Fruit fly (Drosophila melanogaster) whole organism, wandering third instar larva: Measurements from ENCODE around the gene vers.
A peak's percentile ranks its signal among the peaks of the same experiment; 100 is the strongest.

Experiments
- CG32264 ChIP-seq: fragments of 200-800 bp; sonication (Bioruptor generic); optimal IDR thresholded peaks from 2 replicates; lab custom pipeline; 2016; ENCODE audit warnings: missing biosample characterization, missing genetic modification characterization
- CG9705 ChIP-seq: fragments of 200-800 bp; sonication (Bioruptor generic); optimal IDR thresholded peaks from 2 replicates; lab custom pipeline; 2018; ENCODE audit warnings: missing biosample characterization, mild to moderate bottlenecking, missing genetic modification characterization
- CrebA ChIP-seq: fragments of 200-800 bp; sonication (Bioruptor generic); optimal IDR thresholded peaks from 2 replicates; lab custom pipeline; 2016; ENCODE audit warnings: missing biosample characterization, mild to moderate bottlenecking, missing genetic modification characterization, borderline replicate concordance
- Dfd ChIP-seq: fragments of >200 bp; optimal IDR thresholded peaks from 2 replicates; lab custom pipeline; 2017; ENCODE audit warnings: missing biosample characterization, missing genetic modification characterization
- Dif ChIP-seq: fragments of 200-275, 200-300 bp; sonication (Bioruptor generic); optimal IDR thresholded peaks from 2 replicates; lab custom pipeline; 2018; ENCODE audit warnings: missing biosample characterization, missing genetic modification characterization; ENCODE audit not compliant: partially characterized antibody
- GATAd ChIP-seq: sonication (Bioruptor generic); optimal IDR thresholded peaks from 2 replicates; lab custom pipeline; 2016; ENCODE audit warnings: missing biosample characterization, missing genetic modification characterization
- HLH106 ChIP-seq: fragments of 200-800 bp; optimal IDR thresholded peaks from 3 replicates; lab custom pipeline; 2019; ENCODE audit warnings: missing biosample characterization, mild to moderate bottlenecking, missing genetic modification characterization, moderate library complexity
- Hnf4 ChIP-seq: fragments of 200-800 bp; sonication (Bioruptor generic); optimal IDR thresholded peaks from 2 replicates; lab custom pipeline; 2016; ENCODE audit warnings: missing biosample characterization, mild to moderate bottlenecking, missing genetic modification characterization
- Hr83 ChIP-seq: fragments of 200-300 bp; sonication (Bioruptor generic); optimal IDR thresholded peaks from 2 replicates; lab custom pipeline; 2016; ENCODE audit warnings: missing biosample characterization, mild to moderate bottlenecking, missing genetic modification characterization, moderate library complexity; ENCODE audit not compliant: poor library complexity, severe bottlenecking
- Jra ChIP-seq: sonication (Bioruptor generic); optimal IDR thresholded peaks from 2 replicates; lab custom pipeline; 2016; ENCODE audit warnings: missing biosample characterization, missing genetic modification characterization
- Myc ChIP-seq: fragments of >200 bp; optimal IDR thresholded peaks from 2 replicates; lab custom pipeline; 2017
- N ChIP-seq: fragments of >200 bp; optimal IDR thresholded peaks from 2 replicates; lab custom pipeline; 2018; ENCODE audit warnings: missing biosample characterization, missing external identifiers, missing genetic modification characterization
- OdsH ChIP-seq: fragments of 200-800 bp; sonication (Bioruptor generic); optimal IDR thresholded peaks from 2 replicates; lab custom pipeline; 2016; ENCODE audit warnings: missing biosample characterization, mild to moderate bottlenecking, missing genetic modification characterization
- Rel ChIP-seq, 2 experiments: fragments of 200-800 bp; sonication (Bioruptor generic) in 1 of 2; optimal IDR thresholded peaks; 2 replicates in 1 of 2; 3 replicates in 1 of 2; lab custom pipeline; 2016 to 2019; ENCODE audit warnings: mild to moderate bottlenecking in 2 of 2, missing biosample characterization in 2 of 2, missing genetic modification characterization in 2 of 2, moderate library complexity in 1 of 2
- Sp1 ChIP-seq: fragments of 200-800 bp; sonication (Bioruptor generic); optimal IDR thresholded peaks from 3 replicates; lab custom pipeline; 2019; ENCODE audit warnings: missing biosample characterization, mild to moderate bottlenecking, missing genetic modification characterization, moderate library complexity
- Vsx2 ChIP-seq: fragments of 200-300, 225-300 bp; sonication (Bioruptor generic); optimal IDR thresholded peaks from 2 replicates; lab custom pipeline; 2018; ENCODE audit warnings: missing biosample characterization, missing genetic modification characterization; ENCODE audit not compliant: partially characterized antibody
- br ChIP-seq: fragments of 200-800 bp; sonication (Bioruptor generic); optimal IDR thresholded peaks from 2 replicates; lab custom pipeline; 2016; ENCODE audit warnings: missing biosample characterization, missing genetic modification characterization
- brk ChIP-seq: fragments of 200-800 bp; sonication (Bioruptor generic); optimal IDR thresholded peaks from 2 replicates; lab custom pipeline; 2016; ENCODE audit warnings: missing biosample characterization, mild to moderate bottlenecking, missing genetic modification characterization
- dl ChIP-seq, 2 experiments: fragments of 175-275, 200-275 bp in 1 of 2; fragments of 200-275 bp in 1 of 2; sonication (Bioruptor generic); optimal IDR thresholded peaks; lab custom pipeline; 2018; ENCODE audit warnings: mild to moderate bottlenecking in 2 of 2, missing biosample characterization in 2 of 2, missing genetic modification characterization in 2 of 2, moderate library complexity in 2 of 2; ENCODE audit not compliant: partially characterized antibody in 2 of 2, insufficient read depth in 1 of 2
- dsf ChIP-seq: sonication (Bioruptor generic); optimal IDR thresholded peaks from 2 replicates; lab custom pipeline; 2016; ENCODE audit warnings: missing biosample characterization, missing genetic modification characterization, borderline replicate concordance
- ey ChIP-seq: fragments of 200-800 bp; sonication (Bioruptor generic); optimal IDR thresholded peaks from 2 replicates; lab custom pipeline; 2016; ENCODE audit warnings: missing biosample characterization, missing genetic modification characterization
- foxo ChIP-seq, 2 experiments: fragments of 200-800 bp; sonication (Bioruptor generic); optimal IDR thresholded peaks; 2 replicates in 1 of 2; 3 replicates in 1 of 2; lab custom pipeline; 2016 to 2017; ENCODE audit warnings: missing biosample characterization in 2 of 2, missing genetic modification characterization in 2 of 2
- fru ChIP-seq: fragments of 200-800 bp; sonication (Bioruptor generic); optimal IDR thresholded peaks from 3 replicates; lab custom pipeline; 2016; ENCODE audit warnings: missing biosample characterization, mild to moderate bottlenecking, missing genetic modification characterization
- h ChIP-seq: fragments of 200-800 bp; sonication (Bioruptor generic); optimal IDR thresholded peaks from 3 replicates; lab custom pipeline; 2016; ENCODE audit warnings: missing biosample characterization, mild to moderate bottlenecking, missing genetic modification characterization
- pan ChIP-seq: fragments of >200 bp; optimal IDR thresholded peaks from 2 replicates; lab custom pipeline; 2017
- psq ChIP-seq: fragments of 200-800 bp; sonication (Bioruptor generic); optimal IDR thresholded peaks from 3 replicates; lab custom pipeline; 2017; ENCODE audit warnings: missing biosample characterization, mild to moderate bottlenecking, missing genetic modification characterization, moderate library complexity
- rgr ChIP-seq: fragments of 200-800 bp; sonication (Bioruptor generic); optimal IDR thresholded peaks from 3 replicates; lab custom pipeline; 2016; ENCODE audit warnings: missing biosample characterization, mild to moderate bottlenecking, missing genetic modification characterization
- sage ChIP-seq: fragments of 200-800 bp; sonication (Bioruptor generic); optimal IDR thresholded peaks from 2 replicates; lab custom pipeline; 2016; ENCODE audit warnings: missing biosample characterization, mild to moderate bottlenecking, missing genetic modification characterization
- tai ChIP-seq: sonication (Bioruptor generic); optimal IDR thresholded peaks from 2 replicates; lab custom pipeline; 2016; ENCODE audit warnings: missing biosample characterization, missing genetic modification characterization
- usp ChIP-seq: fragments of >200 bp; optimal IDR thresholded peaks from 2 replicates; lab custom pipeline; 2017; ENCODE audit warnings: missing biosample characterization, missing genetic modification characterization
- woc ChIP-seq: sonication (Bioruptor generic); optimal IDR thresholded peaks from 2 replicates; lab custom pipeline; 2016; ENCODE audit warnings: missing biosample characterization, mild to moderate bottlenecking, missing genetic modification characterization

Gene vers

DNA sequence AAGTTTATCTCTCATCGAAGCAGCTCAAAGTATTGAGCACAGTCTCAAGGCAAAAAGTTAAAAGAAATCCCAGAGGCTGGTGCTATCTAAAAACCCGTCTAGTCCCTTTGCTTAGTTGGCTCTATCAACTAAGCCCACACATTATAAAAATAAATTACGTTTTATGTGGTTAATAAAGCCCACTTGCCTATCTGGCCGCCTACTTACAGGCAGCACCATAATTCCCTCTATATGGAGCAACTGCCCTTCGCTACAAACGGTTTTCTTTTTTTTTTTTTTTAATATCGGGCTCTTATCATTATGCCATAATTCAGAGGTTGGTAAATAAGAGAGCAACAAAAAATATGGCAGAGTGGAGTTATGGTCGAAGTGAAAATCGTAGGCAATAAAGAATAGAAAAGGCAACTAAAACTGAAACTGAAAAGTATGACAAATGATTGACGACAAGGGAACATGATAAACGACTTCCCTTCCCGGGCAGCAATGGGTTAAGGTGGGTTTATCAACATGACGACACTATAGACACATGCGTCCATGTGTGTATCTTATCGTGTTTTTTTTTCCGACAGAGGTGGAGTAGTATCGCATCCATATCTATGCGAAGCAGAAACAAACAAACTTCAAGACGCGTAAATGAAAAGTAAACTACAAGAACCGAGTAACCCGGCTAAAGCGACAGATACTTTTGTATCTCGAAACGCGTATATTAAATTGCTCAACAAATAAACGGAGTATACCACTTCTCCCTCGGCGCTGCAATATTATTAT lies 37.2 kb upstream of the vers start:
- TF ChIP-seq psq (GFP tag; lab: Kevin White, UChicago) (no peak), Jra (no peak), br (no peak), ey (GFP tag; lab: Kevin White, UChicago) (no peak), h (GFP tag; lab: Kevin White, UChicago) (no peak), CG9705 (no peak), rgr (GFP tag; lab: Kevin White, UChicago) (no peak), Vsx2 (GFP tag; lab: Kevin White, UChicago) (no peak), sage (GFP tag; lab: Kevin White, UChicago) (no peak), woc (GFP tag; lab: Kevin White, UChicago) (no peak), N (GFP tag; lab: Kevin White, UChicago) (no peak), Rel (GFP tag; optimal IDR thresholded peaks at IDR 0.05; lab: Kevin White, UChicago) (no peak), Rel (tag; optimal IDR thresholded peaks at IDR 0.05; lab: Kevin White, UChicago) (no peak), HLH106 (tag; lab: Kevin White, UChicago) (no peak), dsf (GFP tag; lab: Kevin White, UChicago) (no peak), Dif (GFP tag; lab: Kevin White, UChicago) (no peak), OdsH (no peak), pan (lab: Kevin White, UChicago) (no peak), Hr83 (GFP tag; lab: Kevin White, UChicago) (no peak)

DNA sequence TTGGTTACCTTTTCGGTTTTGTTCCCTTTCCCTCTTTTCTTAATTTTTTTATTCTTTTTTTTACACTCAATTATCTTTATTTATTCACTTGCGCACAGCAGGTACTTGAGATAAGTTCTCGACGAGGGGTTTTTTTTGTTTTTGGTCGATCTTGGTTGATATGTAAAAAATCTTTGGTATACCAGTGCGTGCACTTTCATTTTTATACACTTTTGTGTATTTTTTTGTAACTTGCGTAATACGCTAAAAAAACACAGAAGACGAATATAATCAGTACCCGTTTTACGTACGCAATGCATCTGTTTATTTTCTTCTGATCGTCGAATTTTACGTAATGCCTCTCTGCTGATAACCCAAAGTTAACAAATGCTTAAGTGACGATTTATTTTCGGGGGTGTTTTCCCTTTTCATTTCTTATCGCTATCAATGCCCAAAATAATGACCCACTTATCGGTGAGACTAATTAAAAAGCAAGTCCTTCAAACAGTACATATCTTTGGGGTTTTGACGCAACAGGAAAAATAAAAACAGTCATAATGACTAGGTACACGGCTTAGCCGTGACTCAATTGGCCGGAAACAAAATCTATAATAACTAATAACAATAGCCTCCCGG lies 36.5 kb upstream of the vers start:
- TF ChIP-seq Rel (GFP tag; optimal IDR thresholded peaks at IDR 0.05; lab: Kevin White, UChicago) (no peak), Rel (tag; optimal IDR thresholded peaks at IDR 0.05; lab: Kevin White, UChicago) (peak; percentile 80), dl (GFP tag; optimal IDR thresholded peaks at IDR 0.05; lab: Kevin White, UChicago; ENCODE audit: insufficient read depth in 1 of 2, partially characterized antibody in 2 of 2) (no peak), Hnf4 (no peak), h (GFP tag; lab: Kevin White, UChicago) (peak; percentile 10), Sp1 (GFP tag; lab: Kevin White, UChicago) (peak; percentile 9), Jra (no peak), woc (GFP tag; lab: Kevin White, UChicago) (no peak), CrebA (GFP tag; lab: Kevin White, UChicago) (peak; percentile 8), fru (peak; percentile 18), psq (GFP tag; lab: Kevin White, UChicago) (peak; percentile 47), br (no peak), usp (GFP tag; lab: Kevin White, UChicago) (no peak), foxo (GFP tag; optimal IDR thresholded peaks at IDR 0.05; lab: Kevin White, UChicago) (no peak), brk (GFP tag; lab: Kevin White, UChicago) (no peak), CG32264 (GFP tag; lab: Kevin White, UChicago) (no peak), rgr (GFP tag; lab: Kevin White, UChicago) (no peak), CG9705 (peak; percentile 25), GATAd (GFP tag; lab: Kevin White, UChicago) (no peak), Dfd (GFP tag; lab: Kevin White, UChicago) (no peak)

DNA sequence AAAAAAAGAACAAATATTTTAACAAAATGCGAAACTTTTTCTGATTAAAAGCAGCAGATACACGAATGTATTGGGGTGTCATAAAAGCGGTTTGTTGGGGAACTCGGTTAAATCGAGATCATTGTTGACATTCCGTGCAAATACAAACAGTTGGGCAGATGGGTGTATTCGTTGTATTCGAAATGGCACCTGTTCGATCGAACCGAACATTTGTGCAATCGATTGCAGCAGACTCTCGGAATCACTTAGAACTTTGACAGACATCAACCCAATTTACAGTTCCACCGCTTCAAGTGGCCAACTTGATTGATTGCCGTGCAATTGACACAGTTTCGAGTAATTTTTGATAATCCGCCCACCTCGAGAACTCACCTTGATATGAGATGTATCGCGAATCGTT lies 35.5 kb upstream of the vers start:
- TF ChIP-seq Dfd (GFP tag; lab: Kevin White, UChicago): no peak
- peak; percentile 7 for TF ChIP-seq OdsH
- peak; percentile 5 for TF ChIP-seq h (GFP tag; lab: Kevin White, UChicago)
- peak; percentile 15 for TF ChIP-seq tai (GFP tag; lab: Kevin White, UChicago)
- peak; percentile 63 for TF ChIP-seq rgr (GFP tag; lab: Kevin White, UChicago)
- TF ChIP-seq foxo (GFP tag; optimal IDR thresholded peaks at IDR 0.05; lab: Kevin White, UChicago): peak in 1 of 2 experiments; percentile 18
- no peak for TF ChIP-seq Myc (lab: Kevin White, UChicago)
- peak; percentile 12 for TF ChIP-seq Hnf4
- peak; percentile 10 for TF ChIP-seq fru
- TF ChIP-seq Hr83 (GFP tag; lab: Kevin White, UChicago): peak; percentile 64
- TF ChIP-seq dsf (GFP tag; lab: Kevin White, UChicago): no peak
